Fruit fly (Drosophila melanogaster): ENCODE results near the gene CG31371.

dm6 chr3R:30470690-30471089, 32.6 kb downstream of the CG31371 start:
- TF ChIP-seq CG34422 (GFP tag; IDR thresholded peaks at IDR 0.05) (no peak), tap (tag; optimal IDR thresholded peaks at IDR 0.05) (no peak), HLH54F (GFP tag; optimal IDR thresholded peaks at IDR 0.05) (no peak), Doc2 (GFP tag; IDR thresholded peaks at IDR 0.05) (no peak), al (GFP tag; IDR thresholded peaks at IDR 0.05) (no peak), CG14860 (GFP tag; IDR thresholded peaks at IDR 0.05; ENCODE audit: partially characterized antibody) (no peak), fu2 (GFP tag; optimal IDR thresholded peaks at IDR 0.05) (no peak), ssp (GFP tag; IDR thresholded peaks at IDR 0.05) (no peak), salm (tag; optimal IDR thresholded peaks at IDR 0.05) (no peak), Deaf1 (tag; optimal IDR thresholded peaks at IDR 0.05) (no peak), pan (optimal IDR thresholded peaks at IDR 0.05) (no peak), pan (GFP tag; optimal IDR thresholded peaks at IDR 0.05 in 1 of 2, IDR thresholded peaks at IDR 0.05 in 1 of 2) (no peak), CG11398 (GFP tag; optimal IDR thresholded peaks at IDR 0.05) (no peak), D19A (tag; optimal IDR thresholded peaks at IDR 0.05) (no peak), az2 (GFP tag; optimal IDR thresholded peaks at IDR 0.05) (no peak)

Measured in whole organism, embryonic.